Fruit fly (Drosophila melanogaster) whole organism, embryonic: ENCODE results near the gene Chrac-14.

ENCODE experiments used
- BEAF-32 ChIP-seq: fragments of 200-800 bp; sonication (Bioruptor generic); optimal IDR thresholded peaks from 3 replicates; lab custom pipeline; 2017; ENCODE audit warnings: missing biosample characterization, missing genetic modification characterization, mild to moderate bottlenecking, moderate library complexity, missing genetic modification reagents
- CG10431 ChIP-seq: fragments of 200-800 bp; sonication (Bioruptor generic); optimal IDR thresholded peaks from 3 replicates; lab custom pipeline; 2018; ENCODE audit warnings: missing biosample characterization, mild to moderate bottlenecking, missing genetic modification characterization
- CG10543 ChIP-seq: fragments of 200-800 bp; sonication (Bioruptor generic); optimal IDR thresholded peaks from 3 replicates; lab custom pipeline; 2017; ENCODE audit warnings: missing biosample characterization, mild to moderate bottlenecking, missing genetic modification characterization, moderate library complexity
- CG17186 ChIP-seq: fragments of 200-800 bp; sonication (Bioruptor generic); optimal IDR thresholded peaks from 3 replicates; lab custom pipeline; 2017; ENCODE audit warnings: missing biosample characterization, missing genetic modification reagents, missing genetic modification characterization
- CG18476 ChIP-seq: fragments of 200-800 bp; sonication (Bioruptor generic); optimal IDR thresholded peaks from 2 replicates; lab custom pipeline; 2016; ENCODE audit warnings: missing biosample characterization, mild to moderate bottlenecking, missing genetic modification characterization
- CG3163 ChIP-seq: fragments of 200-800 bp; sonication (Bioruptor generic); optimal IDR thresholded peaks from 3 replicates; lab custom pipeline; 2016; ENCODE audit warnings: missing biosample characterization, missing genetic modification characterization
- CG34224 ChIP-seq: fragments of 200-800 bp; sonication (Bioruptor generic); IDR thresholded peaks from 3 replicates; pipeline ENCODE4 v1.3.6; 2022; ENCODE audit warnings: missing biosample characterization, missing genetic modification characterization; ENCODE audit not compliant: partially characterized antibody
- CG34376 ChIP-seq: fragments of 200-800 bp; sonication (Bioruptor generic); optimal IDR thresholded peaks from 2 replicates; lab custom pipeline; 2018; ENCODE audit warnings: missing biosample characterization, mild to moderate bottlenecking, missing genetic modification characterization
- CG4424 ChIP-seq: fragments of 200-800 bp; sonication (Bioruptor generic); optimal IDR thresholded peaks from 3 replicates; lab custom pipeline; 2016; ENCODE audit warnings: missing biosample characterization, missing genetic modification characterization
- CG5953 ChIP-seq: fragments of 200-800 bp; sonication (Bioruptor generic); IDR thresholded peaks from 2 replicates; pipeline ENCODE4 v1.3.6; 2022; ENCODE audit warnings: missing biosample characterization, missing genetic modification characterization
- CG6175 ChIP-seq: fragments of 200-800 bp; sonication (Bioruptor generic); IDR thresholded peaks from 3 replicates; pipeline ENCODE4 v1.3.6; 2022; ENCODE audit warnings: missing biosample characterization, missing genetic modification characterization
- CG6254 ChIP-seq: fragments of 200-800 bp; sonication (Bioruptor generic); optimal IDR thresholded peaks from 3 replicates; lab custom pipeline; 2017; ENCODE audit warnings: mild to moderate bottlenecking, missing biosample characterization, missing genetic modification reagents, missing genetic modification characterization
- CG6813 ChIP-seq: fragments of 200-800 bp; sonication (Bioruptor generic); optimal IDR thresholded peaks from 2 replicates; lab custom pipeline; 2017; ENCODE audit warnings: missing biosample characterization, missing genetic modification characterization, mild to moderate bottlenecking, moderate library complexity, missing genetic modification reagents
- CG7745 ChIP-seq: fragments of 200-800 bp; sonication (Bioruptor generic); optimal IDR thresholded peaks from 2 replicates; lab custom pipeline; 2018; ENCODE audit warnings: missing biosample characterization, mild to moderate bottlenecking, missing genetic modification characterization, moderate library complexity
- CG7839 ChIP-seq: fragments of 200-800 bp; sonication (Bioruptor generic); optimal IDR thresholded peaks from 3 replicates; lab custom pipeline; 2018; ENCODE audit warnings: missing biosample characterization, mild to moderate bottlenecking, missing genetic modification characterization, moderate library complexity
- CG9817 ChIP-seq: fragments of 200-800 bp; sonication (Bioruptor generic); optimal IDR thresholded peaks from 2 replicates; lab custom pipeline; 2018; ENCODE audit warnings: missing biosample characterization, mild to moderate bottlenecking, missing genetic modification characterization, moderate library complexity
- Dbx ChIP-seq: fragments of 200-800 bp; sonication (Bioruptor generic); IDR thresholded peaks from 3 replicates; pipeline ENCODE4 v1.3.6; 2022; ENCODE audit warnings: missing biosample characterization, missing genetic modification characterization
- Ets97D ChIP-seq: fragments of 200-800 bp; sonication (Bioruptor generic); optimal IDR thresholded peaks from 3 replicates; lab custom pipeline; 2016; ENCODE audit warnings: missing biosample characterization, missing genetic modification characterization
- GATAe ChIP-seq: fragments of 200-800 bp; sonication (Bioruptor generic); conservative IDR thresholded peaks from 2 replicates; pipeline ENCODE4 v1.3.6; 2022; ENCODE audit warnings: missing biosample characterization, missing genetic modification characterization
- HHEX ChIP-seq: fragments of 200-800 bp; sonication (Bioruptor generic); optimal IDR thresholded peaks from 3 replicates; lab custom pipeline; 2017; ENCODE audit warnings: missing biosample characterization, mild to moderate bottlenecking, missing genetic modification characterization, missing genetic modification reagents
- Hand ChIP-seq: fragments of 200-800 bp; sonication (Bioruptor generic); optimal IDR thresholded peaks from 2 replicates; lab custom pipeline; 2017; ENCODE audit warnings: mild to moderate bottlenecking, missing biosample characterization, missing genetic modification reagents, missing genetic modification characterization
- HmgZ ChIP-seq: fragments of 200-800 bp; sonication (Bioruptor generic); optimal IDR thresholded peaks from 2 replicates; lab custom pipeline; 2018; ENCODE audit warnings: missing biosample characterization, mild to moderate bottlenecking, missing genetic modification characterization
- Hr78 ChIP-seq, 2 experiments: fragments of 200-800 bp in 1 of 2; fragments of >200 bp in 1 of 2; sonication (Bioruptor generic) in 1 of 2; optimal IDR thresholded peaks; 2 replicates each; lab custom pipeline; 2017 to 2019; ENCODE audit warnings: missing biosample characterization in 2 of 2, missing genetic modification characterization in 2 of 2, mild to moderate bottlenecking in 1 of 2, moderate library complexity in 1 of 2
- MTF-1 ChIP-seq: fragments of 200-800 bp; sonication (Bioruptor generic); optimal IDR thresholded peaks from 2 replicates; lab custom pipeline; 2018; ENCODE audit warnings: missing biosample characterization, mild to moderate bottlenecking, missing genetic modification characterization, borderline replicate concordance
- NFAT ChIP-seq: fragments of 200-800 bp; sonication (Bioruptor generic); IDR thresholded peaks from 2 replicates; pipeline ENCODE4 v1.3.6; 2022; ENCODE audit warnings: missing biosample characterization, missing genetic modification characterization
- Sry-β ChIP-seq: fragments of 200-800 bp; sonication (Bioruptor generic); optimal IDR thresholded peaks from 2 replicates; lab custom pipeline; 2018; ENCODE audit warnings: missing biosample characterization, mild to moderate bottlenecking, missing genetic modification characterization, moderate library complexity
- ac ChIP-seq: fragments of 200-800 bp; sonication (Bioruptor generic); optimal IDR thresholded peaks from 3 replicates; lab custom pipeline; 2017; ENCODE audit warnings: missing biosample characterization, mild to moderate bottlenecking, missing genetic modification characterization
- bsh ChIP-seq, 2 experiments: fragments of 200-800 bp; sonication (Bioruptor generic); optimal IDR thresholded peaks; 2 replicates each; lab custom pipeline; 2017 to 2018; ENCODE audit warnings: mild to moderate bottlenecking in 2 of 2, missing biosample characterization in 2 of 2, missing genetic modification characterization in 2 of 2, moderate library complexity in 1 of 2
- chinmo ChIP-seq: fragments of 200-800 bp; sonication (Bioruptor generic); IDR thresholded peaks from 4 replicates; pipeline ENCODE4 v1.3.6; 2022; ENCODE audit warnings: missing biosample characterization, missing genetic modification characterization; ENCODE audit not compliant: partially characterized antibody
- dimm ChIP-seq: fragments of 200-800 bp; sonication (Bioruptor generic); IDR thresholded peaks from 2 replicates; pipeline ENCODE4 v1.3.6; 2022; ENCODE audit warnings: missing biosample characterization, missing genetic modification characterization
- fru ChIP-seq: fragments of >200 bp; optimal IDR thresholded peaks from 2 replicates; lab custom pipeline; 2017
- fu2 ChIP-seq: fragments of 200-800 bp; sonication (Bioruptor generic); optimal IDR thresholded peaks from 2 replicates; lab custom pipeline; 2016; ENCODE audit warnings: missing biosample characterization, missing genetic modification characterization
- gcm2 ChIP-seq: fragments of 200-800 bp; sonication (Bioruptor generic); optimal IDR thresholded peaks from 2 replicates; lab custom pipeline; 2016; ENCODE audit warnings: missing biosample characterization, missing genetic modification characterization
- grn ChIP-seq: fragments of 200-800 bp; sonication (Bioruptor generic); optimal IDR thresholded peaks from 3 replicates; lab custom pipeline; 2017; ENCODE audit warnings: missing biosample characterization, missing genetic modification characterization
- gro ChIP-seq: fragments of 200-800 bp; sonication (Bioruptor generic); optimal IDR thresholded peaks from 2 replicates; lab custom pipeline; 2016; ENCODE audit warnings: missing biosample characterization, missing genetic modification characterization
- lab ChIP-seq: fragments of 200-800 bp; sonication (Bioruptor generic); optimal IDR thresholded peaks from 3 replicates; lab custom pipeline; 2017; ENCODE audit warnings: missing biosample characterization, missing genetic modification characterization, mild to moderate bottlenecking, moderate library complexity, missing genetic modification reagents
- mirr ChIP-seq: fragments of 200-800 bp; sonication (Bioruptor generic); optimal IDR thresholded peaks from 3 replicates; lab custom pipeline; 2018; ENCODE audit warnings: missing biosample characterization, mild to moderate bottlenecking, missing genetic modification characterization
- mld ChIP-seq: fragments of 200-800 bp; sonication (Bioruptor generic); IDR thresholded peaks from 3 replicates; pipeline ENCODE4 v1.3.6; 2022; ENCODE audit warnings: missing biosample characterization, missing genetic modification characterization; ENCODE audit not compliant: partially characterized antibody
- otp ChIP-seq: fragments of 200-800 bp; sonication (Bioruptor generic); IDR thresholded peaks from 3 replicates; pipeline ENCODE4, ENCODE4 v1.3.6; 2022; ENCODE audit warnings: missing biosample characterization, missing genetic modification characterization
- phol ChIP-seq: fragments of 200-800 bp; sonication (Bioruptor generic); optimal IDR thresholded peaks from 3 replicates; lab custom pipeline; 2018; ENCODE audit warnings: missing biosample characterization, mild to moderate bottlenecking, missing genetic modification characterization, moderate library complexity
- psq ChIP-seq: fragments of 200-800 bp; sonication (Bioruptor generic); optimal IDR thresholded peaks from 2 replicates; lab custom pipeline; 2017; ENCODE audit warnings: missing biosample characterization, missing genetic modification characterization
- pzg ChIP-seq: fragments of 200-800 bp; sonication (Bioruptor generic); optimal IDR thresholded peaks from 3 replicates; lab custom pipeline; 2018; ENCODE audit warnings: missing biosample characterization, mild to moderate bottlenecking, missing genetic modification characterization, moderate library complexity
- ranshi ChIP-seq: fragments of 200-800 bp; sonication (Bioruptor generic); IDR thresholded peaks from 2 replicates; pipeline ENCODE4 v1.3.6; 2022; ENCODE audit warnings: missing biosample characterization, missing genetic modification characterization
- scrt ChIP-seq: fragments of 200-800 bp; sonication (Bioruptor generic); optimal IDR thresholded peaks from 2 replicates; lab custom pipeline; 2018; ENCODE audit warnings: missing biosample characterization, mild to moderate bottlenecking, missing genetic modification characterization, moderate library complexity
- sob ChIP-seq: fragments of 200-800 bp; sonication (Bioruptor generic); IDR thresholded peaks from 2 replicates; pipeline ENCODE4 v1.3.6; 2022; ENCODE audit warnings: missing biosample characterization, missing genetic modification characterization
- sr ChIP-seq: fragments of 200-800 bp; sonication (Bioruptor generic); IDR thresholded peaks from 3 replicates; pipeline ENCODE4 v1.3.6; 2022; ENCODE audit warnings: missing biosample characterization, missing genetic modification characterization
- stc ChIP-seq: fragments of 200-800 bp; sonication (Bioruptor generic); IDR thresholded peaks from 2 replicates; pipeline ENCODE4 v1.3.6; 2022; ENCODE audit warnings: missing biosample characterization, missing genetic modification characterization
- stwl ChIP-seq: fragments of 200-800 bp; sonication (Bioruptor generic); optimal IDR thresholded peaks from 3 replicates; lab custom pipeline; 2018; ENCODE audit warnings: missing biosample characterization, mild to moderate bottlenecking, missing genetic modification characterization, moderate library complexity
- sug ChIP-seq: fragments of 200-800 bp; optimal IDR thresholded peaks from 2 replicates; lab custom pipeline; 2019; ENCODE audit warnings: missing biosample characterization, mild to moderate bottlenecking, missing genetic modification characterization, moderate library complexity
- toy ChIP-seq: fragments of 200-800 bp; sonication (Bioruptor generic); IDR thresholded peaks from 2 replicates; pipeline ENCODE4 v1.3.6; 2022; ENCODE audit warnings: missing biosample characterization, missing genetic modification characterization
- unc-4 ChIP-seq: fragments of 200-800 bp; sonication (Bioruptor generic); IDR thresholded peaks from 2 replicates; pipeline ENCODE4 v1.3.6; 2022; ENCODE audit warnings: missing biosample characterization, missing genetic modification characterization; ENCODE audit not compliant: partially characterized antibody

The Chrac-14 gene

dm6 chr2L:8449358-8449757, 12.2 kb downstream of the Chrac-14 start, which contains the start of gene Aasdh (continued):
- TF ChIP-seq CG7745 (no peak), NFAT (GFP tag; lab: Robert Waterston, UW) (no peak), scrt (GFP tag; lab: Kevin White, UChicago) (no peak), Dbx (no peak), CG34224 (GFP tag; lab: Robert Waterston, UW) (peak; percentile 19; the same call in 1 of the 3 replicates), CG4424 (GFP tag; lab: Kevin White, UChicago) (no peak), sob (GFP tag; lab: Robert Waterston, UW) (no peak), CG6175 (GFP tag; lab: Robert Waterston, UW) (no peak), ranshi (GFP tag; lab: Robert Waterston, UW) (no peak), pzg (GFP tag; lab: Kevin White, UChicago) (peak; percentile 29), bsh (GFP tag; optimal IDR thresholded peaks at IDR 0.05; lab: Kevin White, UChicago) (no peak), Hand (no peak), CG3163 (GFP tag; lab: Kevin White, UChicago) (no peak), dimm (no peak), CG7839 (tag; lab: Kevin White, UChicago) (no peak), CG9817 (no peak), grn (GFP tag; lab: Kevin White, UChicago) (peak; percentile 12), MTF-1 (GFP tag; lab: Kevin White, UChicago) (no peak), phol (tag; lab: Kevin White, UChicago) (no peak), mld (GFP tag; lab: Robert Waterston, UW) (no peak), CG6254 (no peak), gcm2 (no peak), Sry-β (GFP tag; lab: Kevin White, UChicago) (no peak), BEAF-32 (GFP tag; lab: Kevin White, UChicago) (peak; percentile 22), otp (GFP tag; lab: Robert Waterston, UW) (no peak), toy (GFP tag; lab: Robert Waterston, UW) (no peak), CG5953 (no peak), HHEX (GFP tag; lab: Kevin White, UChicago) (no peak), unc-4 (GFP tag; lab: Robert Waterston, UW) (peak; percentile 43; the same call in 1 of the 2 replicates), CG17186 (GFP tag; lab: Kevin White, UChicago) (peak; percentile 33), lab (GFP tag; lab: Kevin White, UChicago) (no peak), fu2 (GFP tag; lab: Kevin White, UChicago) (no peak), CG10431 (GFP tag; lab: Kevin White, UChicago) (no peak), sr (GFP tag; lab: Robert Waterston, UW) (no peak), Ets97D (no peak), CG18476 (GFP tag; lab: Kevin White, UChicago) (no peak)

- TF ChIP-seq chinmo (GFP tag; lab: Robert Waterston, UW) (0 out of 4 replicates have a peak, but pooled peaks have one; percentile 63), sug (tag; lab: Kevin White, UChicago) (peak; percentile 99), fru (lab: Kevin White, UChicago) (no peak), HmgZ (tag; lab: Kevin White, UChicago) (peak; percentile 6), bsh (GFP tag; optimal IDR thresholded peaks at IDR 0.05; lab: Kevin White, UChicago) (no peak), Hr78 (GFP tag; optimal IDR thresholded peaks at IDR 0.05; lab: Kevin White, UChicago) (peak in 1 of 2 experiments; percentile 73), CG34376 (GFP tag; lab: Kevin White, UChicago) (peak; percentile 83), CG9817 (no peak), mirr (GFP tag; lab: Kevin White, UChicago) (peak; percentile 93), psq (GFP tag; lab: Kevin White, UChicago) (no peak), ac (no peak), CG6813 (GFP tag; lab: Kevin White, UChicago) (peak; percentile 7), stc (GFP tag; lab: Robert Waterston, UW) (0 out of 2 replicates have a peak, but pooled peaks have one; percentile 6), GATAe (GFP tag; lab: Robert Waterston, UW) (peak; percentile 53), CG10543 (GFP tag; lab: Kevin White, UChicago) (peak; percentile 51), gro (GFP tag; lab: Kevin White, UChicago) (peak; percentile 57), stwl (no peak)
Measured at dm6 chr2L:8451497-8451896, 14.3 kb downstream of the Chrac-14 start.
